Fruit fly (Drosophila melanogaster) whole organism, wandering third instar larva: ENCODE measurements around the gene CG42692.

ENCODE experiments used
- CG9705 ChIP-seq: fragments of 200-800 bp; sonication (Bioruptor generic); optimal IDR thresholded peaks from 2 replicates; lab custom pipeline; 2018; ENCODE audit warnings: missing biosample characterization, mild to moderate bottlenecking, missing genetic modification characterization
- Dif ChIP-seq: fragments of 200-275, 200-300 bp; sonication (Bioruptor generic); optimal IDR thresholded peaks from 2 replicates; lab custom pipeline; 2018; ENCODE audit warnings: missing biosample characterization, missing genetic modification characterization; ENCODE audit not compliant: partially characterized antibody
- GATAd ChIP-seq: sonication (Bioruptor generic); optimal IDR thresholded peaks from 2 replicates; lab custom pipeline; 2016; ENCODE audit warnings: missing biosample characterization, missing genetic modification characterization
- HLH106 ChIP-seq: fragments of 200-800 bp; optimal IDR thresholded peaks from 3 replicates; lab custom pipeline; 2019; ENCODE audit warnings: missing biosample characterization, mild to moderate bottlenecking, missing genetic modification characterization, moderate library complexity
- Hnf4 ChIP-seq: fragments of 200-800 bp; sonication (Bioruptor generic); optimal IDR thresholded peaks from 2 replicates; lab custom pipeline; 2016; ENCODE audit warnings: missing biosample characterization, mild to moderate bottlenecking, missing genetic modification characterization
- Hr78 ChIP-seq: fragments of >200 bp; optimal IDR thresholded peaks from 2 replicates; lab custom pipeline; 2017; ENCODE audit warnings: missing biosample characterization, missing genetic modification characterization
- Hr83 ChIP-seq: fragments of 200-300 bp; sonication (Bioruptor generic); optimal IDR thresholded peaks from 2 replicates; lab custom pipeline; 2016; ENCODE audit warnings: missing biosample characterization, mild to moderate bottlenecking, missing genetic modification characterization, moderate library complexity; ENCODE audit not compliant: poor library complexity, severe bottlenecking
- Jra ChIP-seq: sonication (Bioruptor generic); optimal IDR thresholded peaks from 2 replicates; lab custom pipeline; 2016; ENCODE audit warnings: missing biosample characterization, missing genetic modification characterization
- Mio ChIP-seq: sonication (Bioruptor generic); optimal IDR thresholded peaks from 2 replicates; lab custom pipeline; 2016; ENCODE audit warnings: missing biosample characterization, missing genetic modification characterization
- Myc ChIP-seq: fragments of >200 bp; optimal IDR thresholded peaks from 2 replicates; lab custom pipeline; 2017
- N ChIP-seq: fragments of >200 bp; optimal IDR thresholded peaks from 2 replicates; lab custom pipeline; 2018; ENCODE audit warnings: missing biosample characterization, missing external identifiers, missing genetic modification characterization
- Rel ChIP-seq, 2 experiments: fragments of 200-800 bp; sonication (Bioruptor generic) in 1 of 2; optimal IDR thresholded peaks; 2 replicates in 1 of 2; 3 replicates in 1 of 2; lab custom pipeline; 2016 to 2019; ENCODE audit warnings: mild to moderate bottlenecking in 2 of 2, missing biosample characterization in 2 of 2, missing genetic modification characterization in 2 of 2, moderate library complexity in 1 of 2
- Sp1 ChIP-seq: fragments of 200-800 bp; sonication (Bioruptor generic); optimal IDR thresholded peaks from 3 replicates; lab custom pipeline; 2019; ENCODE audit warnings: missing biosample characterization, mild to moderate bottlenecking, missing genetic modification characterization, moderate library complexity
- br ChIP-seq: fragments of 200-800 bp; sonication (Bioruptor generic); optimal IDR thresholded peaks from 2 replicates; lab custom pipeline; 2016; ENCODE audit warnings: missing biosample characterization, missing genetic modification characterization
- dsf ChIP-seq: sonication (Bioruptor generic); optimal IDR thresholded peaks from 2 replicates; lab custom pipeline; 2016; ENCODE audit warnings: missing biosample characterization, missing genetic modification characterization, borderline replicate concordance
- ey ChIP-seq: fragments of 200-800 bp; sonication (Bioruptor generic); optimal IDR thresholded peaks from 2 replicates; lab custom pipeline; 2016; ENCODE audit warnings: missing biosample characterization, missing genetic modification characterization
- fru ChIP-seq: fragments of 200-800 bp; sonication (Bioruptor generic); optimal IDR thresholded peaks from 3 replicates; lab custom pipeline; 2016; ENCODE audit warnings: missing biosample characterization, mild to moderate bottlenecking, missing genetic modification characterization
- h ChIP-seq: fragments of 200-800 bp; sonication (Bioruptor generic); optimal IDR thresholded peaks from 3 replicates; lab custom pipeline; 2016; ENCODE audit warnings: missing biosample characterization, mild to moderate bottlenecking, missing genetic modification characterization
- jim ChIP-seq: fragments of 175-275, 200-325 bp; sonication (Bioruptor generic); optimal IDR thresholded peaks from 2 replicates; lab custom pipeline; 2016; ENCODE audit warnings: missing biosample characterization, mild to moderate bottlenecking, missing genetic modification characterization
- lola ChIP-seq: fragments of >200 bp; optimal IDR thresholded peaks from 2 replicates; lab custom pipeline; 2017; ENCODE audit warnings: missing biosample characterization, missing genetic modification characterization
- psq ChIP-seq: fragments of 200-800 bp; sonication (Bioruptor generic); optimal IDR thresholded peaks from 3 replicates; lab custom pipeline; 2017; ENCODE audit warnings: missing biosample characterization, mild to moderate bottlenecking, missing genetic modification characterization, moderate library complexity
- rgr ChIP-seq: fragments of 200-800 bp; sonication (Bioruptor generic); optimal IDR thresholded peaks from 3 replicates; lab custom pipeline; 2016; ENCODE audit warnings: missing biosample characterization, mild to moderate bottlenecking, missing genetic modification characterization
- sage ChIP-seq: fragments of 200-800 bp; sonication (Bioruptor generic); optimal IDR thresholded peaks from 2 replicates; lab custom pipeline; 2016; ENCODE audit warnings: missing biosample characterization, mild to moderate bottlenecking, missing genetic modification characterization
- usp ChIP-seq: fragments of >200 bp; optimal IDR thresholded peaks from 2 replicates; lab custom pipeline; 2017; ENCODE audit warnings: missing biosample characterization, missing genetic modification characterization
- woc ChIP-seq: sonication (Bioruptor generic); optimal IDR thresholded peaks from 2 replicates; lab custom pipeline; 2016; ENCODE audit warnings: missing biosample characterization, mild to moderate bottlenecking, missing genetic modification characterization

The CG42692 gene

dm6 chr2L:14007801-14008200 is at the start of gene CG42692:
Gene CG42692 (plus strand): TSS chr2L:14008101.
- TF ChIP-seq Hr78 (GFP tag; lab: Kevin White, UChicago) = no peak
- no peak for TF ChIP-seq usp (GFP tag; lab: Kevin White, UChicago)
- TF ChIP-seq dsf (GFP tag; lab: Kevin White, UChicago) = no peak
- TF ChIP-seq psq (GFP tag; lab: Kevin White, UChicago) = no peak
- no peak for TF ChIP-seq fru (GFP tag; lab: Kevin White, UChicago)
- TF ChIP-seq Sp1 = no peak
- TF ChIP-seq sage = no peak
- TF ChIP-seq Mio (GFP tag; lab: Kevin White, UChicago) = no peak
- TF ChIP-seq GATAd (GFP tag; lab: Kevin White, UChicago) = no peak

dm6 chr2L:13960399-13960798 is 47.5 kb upstream of the CG42692 start:
- TF ChIP-seq Sp1 (no peak), Mio (GFP tag; lab: Kevin White, UChicago) (no peak), jim (no peak), ey (GFP tag; lab: Kevin White, UChicago) (no peak), Dif (GFP tag; lab: Kevin White, UChicago) (peak; percentile 34), CG9705 (GFP tag; lab: Kevin White, UChicago) (no peak), Myc (lab: Kevin White, UChicago) (peak; percentile 7), lola (GFP tag; lab: Kevin White, UChicago) (no peak)

DNA sequence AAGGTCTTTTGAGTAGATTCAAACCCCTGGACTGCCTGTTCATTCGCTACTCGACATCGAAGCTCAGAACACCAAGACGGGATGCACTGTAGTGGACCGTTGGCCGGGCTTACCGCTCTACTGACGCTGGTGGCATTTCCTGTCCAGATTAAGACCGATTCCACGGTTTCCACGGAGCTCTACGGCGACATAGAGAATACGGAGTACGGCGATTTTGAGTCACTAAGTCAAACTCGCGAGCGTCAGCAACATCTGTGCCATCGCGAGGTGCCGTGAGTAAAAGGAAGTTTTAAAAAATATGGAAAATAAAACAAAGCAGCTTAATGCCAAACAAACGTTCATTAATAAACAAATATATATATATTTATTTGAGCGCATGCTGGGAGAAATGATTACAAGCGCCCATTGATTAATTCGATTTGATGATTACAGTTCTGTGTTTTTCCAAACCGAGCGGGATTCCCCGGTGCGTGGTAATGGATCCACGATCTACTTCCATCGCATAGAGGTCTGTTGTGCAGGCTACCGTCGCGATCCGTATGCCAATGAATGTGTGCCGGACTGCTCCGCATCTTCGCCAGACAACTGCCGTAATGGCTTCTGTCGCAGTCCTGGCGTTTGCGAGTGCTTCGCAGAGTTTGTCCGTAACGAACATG is 44.3 kb upstream of the CG42692 start, which contains the start of gene NimB1:
NimB1 (plus strand) TSS at position 41 of the 656 bp plus-strand sequence.
- no peak for TF ChIP-seq jim
- no peak for TF ChIP-seq Rel (GFP tag; optimal IDR thresholded peaks at IDR 0.05; lab: Kevin White, UChicago)
- peak; percentile 94 for TF ChIP-seq Rel (tag; optimal IDR thresholded peaks at IDR 0.05; lab: Kevin White, UChicago)
- TF ChIP-seq HLH106 = no peak

DNA sequence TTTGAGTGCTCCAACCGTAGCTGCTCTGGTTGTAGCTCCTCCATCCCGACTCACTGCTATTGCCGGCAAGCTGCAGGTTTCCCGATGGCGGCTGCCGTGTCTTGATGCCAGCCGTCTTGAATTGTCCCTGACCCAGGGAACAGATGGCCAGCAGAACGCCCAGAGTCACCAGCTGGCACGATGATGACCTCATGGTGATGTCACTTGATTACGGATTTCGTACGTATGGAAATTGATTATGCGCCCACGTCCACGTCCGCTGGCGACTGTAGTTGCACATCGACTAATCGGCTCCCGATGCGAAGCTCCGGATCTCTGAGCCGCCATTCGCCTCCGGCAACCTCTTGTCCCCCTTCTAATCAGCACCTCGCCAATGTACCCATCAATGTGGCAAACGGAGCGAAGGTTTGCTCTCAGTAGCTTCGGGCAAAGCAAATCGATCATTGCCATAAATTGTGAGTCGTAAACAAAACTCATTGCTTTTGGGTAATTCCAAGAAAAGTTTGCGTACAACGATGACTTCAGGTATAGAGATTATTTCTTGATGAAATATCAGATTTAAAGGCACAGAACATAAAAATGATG is 41.1 kb upstream of the CG42692 start, which contains the start of gene NimB2:
NimB2 (minus strand) TSS at position 287 of the 585 bp plus-strand sequence.
- TF ChIP-seq sage = no peak
- TF ChIP-seq Rel (GFP tag; optimal IDR thresholded peaks at IDR 0.05; lab: Kevin White, UChicago) = no peak
- peak; percentile 42 for TF ChIP-seq Rel (tag; optimal IDR thresholded peaks at IDR 0.05; lab: Kevin White, UChicago)
- TF ChIP-seq, all 38 proteins: peak for 1

dm6 chr2L:13967846-13968350 is 40.0 kb upstream of the CG42692 start, which contains the start of gene NimB3:
Gene NimB3 (minus strand): TSS chr2L:13967985.
- TF ChIP-seq rgr (GFP tag; lab: Kevin White, UChicago) = no peak
- TF ChIP-seq h (GFP tag; lab: Kevin White, UChicago) = peak; percentile 41
- no peak for TF ChIP-seq N (GFP tag; lab: Kevin White, UChicago)
- TF ChIP-seq Rel (GFP tag; optimal IDR thresholded peaks at IDR 0.05; lab: Kevin White, UChicago) = no peak
- TF ChIP-seq Rel (tag; optimal IDR thresholded peaks at IDR 0.05; lab: Kevin White, UChicago) = peak; percentile 93
- no peak for TF ChIP-seq Jra (GFP tag; lab: Kevin White, UChicago)
- TF ChIP-seq Hnf4 (GFP tag; lab: Kevin White, UChicago) = no peak
- peak; percentile 9 for TF ChIP-seq woc (GFP tag; lab: Kevin White, UChicago)
- no peak for TF ChIP-seq Dif (GFP tag; lab: Kevin White, UChicago)
- no peak for TF ChIP-seq sage
- TF ChIP-seq br (GFP tag; lab: Kevin White, UChicago) = peak; percentile 60
- TF ChIP-seq usp (GFP tag; lab: Kevin White, UChicago) = no peak
- TF ChIP-seq Hr83 (GFP tag; lab: Kevin White, UChicago) = no peak

- TF ChIP-seq Jra (GFP tag; lab: Kevin White, UChicago) (no peak), N (GFP tag; lab: Kevin White, UChicago) (no peak), Hr78 (GFP tag; lab: Kevin White, UChicago) (no peak)
These were observed 38.0 kb upstream of the CG42692 start, which contains the start of the genes NimB4 and NimB5 for dm6 chr2L:13969876-13970275. Gene NimB4 (minus strand): TSS chr2L:13969976. Gene NimB5 (plus strand): TSS chr2L:13970177.
